Worm (Caenorhabditis elegans) whole organism, L4/young adult: ENCODE results near the gene gst-36.
A peak's percentile ranks its signal among the peaks of the same experiment; 100 is the strongest.

Source experiments
- W03F9.2 ChIP-seq: fragments of 150-350 bp; optimal IDR thresholded peaks from 2 replicates; lab custom pipeline; 2014; ENCODE audit warnings: missing biosample characterization, missing genetic modification characterization
- dao-5 ChIP-seq: sonication (generic microtip); optimal IDR thresholded peaks from 2 replicates; lab custom pipeline; 2016; ENCODE audit warnings: missing genotype, missing genetic modification characterization, moderate library complexity, missing compliant biosample characterization
- him-1 ChIP-seq: sonication (generic microtip); optimal IDR thresholded peaks from 2 replicates; lab custom pipeline; 2016; ENCODE audit warnings: missing genotype, missing genetic modification reagents, missing genetic modification characterization, missing compliant biosample characterization

The gst-36 gene

DNA sequence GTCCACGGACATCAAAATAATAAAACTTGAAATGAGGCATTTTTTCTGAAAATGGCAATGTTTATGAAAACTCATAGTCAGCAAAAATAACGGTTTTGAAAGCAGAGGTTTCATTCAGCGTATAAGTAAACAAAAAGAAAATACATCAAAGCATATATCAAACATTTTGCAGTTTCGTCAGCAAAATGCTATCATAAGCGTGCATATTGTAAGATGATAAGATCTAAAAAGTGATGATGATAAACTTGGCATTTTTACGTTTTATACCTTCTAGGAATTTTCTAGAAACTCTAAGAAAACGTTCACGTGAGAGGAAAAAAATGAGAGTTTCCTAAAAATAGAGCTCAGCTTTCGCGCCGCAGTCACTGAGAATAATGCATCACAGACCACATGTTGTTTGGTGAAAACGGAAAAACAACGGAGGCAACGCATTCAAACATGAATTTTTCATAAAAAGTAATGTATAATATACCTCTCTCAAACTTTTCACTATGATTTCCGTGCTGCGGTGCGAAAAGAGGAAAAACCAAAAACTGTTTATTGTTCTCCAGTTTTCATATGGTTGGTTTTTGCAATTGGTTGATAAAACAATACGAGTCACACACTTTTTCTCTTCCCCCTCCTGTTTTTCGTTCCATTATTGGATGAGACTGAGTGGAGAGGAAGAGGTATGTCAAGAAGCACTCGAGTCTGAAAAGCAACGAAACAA lies at the start of gene gst-36, which contains the start of gene R07B1.5:
Gene gst-36 (minus strand): TSS at position 45 of the 709 bp plus-strand sequence.
Gene R07B1.5 (plus strand): TSS at position 665 of the 709 bp plus-strand sequence.
- TF ChIP-seq him-1: no peak
- no peak for TF ChIP-seq W03F9.2
- TF ChIP-seq dao-5 (tag; lab: Kevin White, UChicago): no peak

DNA sequence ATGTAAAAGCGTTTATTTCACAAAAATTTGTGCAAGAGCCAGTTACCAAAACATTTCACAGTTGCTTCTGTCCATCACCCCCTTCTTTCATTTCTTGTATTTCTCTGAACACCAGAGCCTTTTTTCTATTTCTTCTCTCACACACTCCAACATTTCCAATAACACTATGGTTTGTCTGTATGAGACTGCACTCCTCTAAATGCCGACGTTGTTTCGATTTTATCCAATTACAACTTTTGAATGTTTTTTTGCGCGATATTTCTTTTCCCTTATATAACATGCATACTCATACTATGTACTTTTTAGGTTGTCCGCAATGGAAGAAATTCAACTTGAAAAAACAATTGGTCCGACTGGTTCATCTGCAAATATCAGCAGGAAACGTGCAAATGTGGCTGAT lies 43.1 kb upstream of the gst-36 start, which contains the start of gene F21G4.5:
Gene F21G4.5 (plus strand): TSS at position 301 of the 400 bp plus-strand sequence.
- no peak for TF ChIP-seq W03F9.2
- TF ChIP-seq dao-5 (tag; lab: Kevin White, UChicago): no peak
- no peak for TF ChIP-seq him-1

DNA sequence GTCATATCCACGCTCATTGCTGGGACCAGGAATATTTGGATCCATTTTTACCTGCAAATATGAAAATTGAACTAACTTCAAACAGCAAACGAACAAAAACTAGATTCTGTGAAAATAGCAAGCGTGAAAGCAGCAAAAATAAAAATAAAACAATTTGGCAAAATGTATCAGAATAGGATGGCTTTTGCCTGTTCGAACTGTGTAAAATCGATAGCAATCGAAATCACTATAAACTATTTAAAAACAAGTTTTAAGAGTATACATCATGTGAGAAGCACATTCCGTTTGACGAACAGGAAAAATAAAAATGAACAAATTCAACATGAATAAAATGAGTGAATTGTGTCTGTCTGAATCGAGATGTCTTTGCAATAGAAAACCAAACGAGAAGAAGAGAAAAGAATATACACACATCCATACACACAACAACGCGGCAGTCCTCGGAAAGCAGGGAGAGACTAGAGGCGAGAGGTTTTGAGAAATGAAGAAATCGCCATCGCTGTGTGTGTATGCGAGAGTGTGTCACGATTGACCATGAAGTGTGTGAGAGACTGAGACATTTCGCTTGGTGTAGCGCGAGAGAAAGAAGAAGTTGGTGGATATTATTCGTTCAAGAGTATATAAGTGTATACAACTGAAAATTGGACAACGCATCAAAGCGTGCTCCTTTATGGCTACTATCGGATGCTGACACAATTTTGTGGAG lies 36.8 kb upstream of the gst-36 start, which contains the start of gene phf-34:
Gene phf-34 (minus strand): TSS at position 51 of the 706 bp plus-strand sequence.
- TF ChIP-seq him-1 (no peak), W03F9.2 (peak; percentile 42)

DNA sequence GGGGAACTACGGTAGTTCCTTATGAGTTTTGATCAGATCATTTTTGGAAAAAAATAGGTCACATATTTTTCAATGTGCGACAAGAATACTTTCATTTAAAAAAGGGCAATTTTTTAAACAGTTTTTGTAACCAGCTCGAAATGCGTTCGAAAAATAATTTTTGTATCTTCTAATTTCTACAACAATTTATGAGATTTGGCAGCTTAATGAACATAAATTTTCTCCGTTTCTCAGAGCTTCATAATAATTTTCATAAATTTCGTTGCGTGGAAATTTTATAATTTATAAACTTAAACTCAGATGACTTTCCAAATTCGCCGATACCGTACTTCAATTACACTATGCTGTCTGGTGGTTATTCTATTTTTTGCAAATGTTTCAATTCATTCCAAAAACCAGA lies 32.1 kb upstream of the gst-36 start, which contains the start of gene F21G4.3:
Gene F21G4.3 (plus strand): TSS at position 301 of the 400 bp plus-strand sequence.
- no peak for TF ChIP-seq W03F9.2
- TF ChIP-seq him-1: no peak
- TF ChIP-seq dao-5 (tag; lab: Kevin White, UChicago): no peak

DNA sequence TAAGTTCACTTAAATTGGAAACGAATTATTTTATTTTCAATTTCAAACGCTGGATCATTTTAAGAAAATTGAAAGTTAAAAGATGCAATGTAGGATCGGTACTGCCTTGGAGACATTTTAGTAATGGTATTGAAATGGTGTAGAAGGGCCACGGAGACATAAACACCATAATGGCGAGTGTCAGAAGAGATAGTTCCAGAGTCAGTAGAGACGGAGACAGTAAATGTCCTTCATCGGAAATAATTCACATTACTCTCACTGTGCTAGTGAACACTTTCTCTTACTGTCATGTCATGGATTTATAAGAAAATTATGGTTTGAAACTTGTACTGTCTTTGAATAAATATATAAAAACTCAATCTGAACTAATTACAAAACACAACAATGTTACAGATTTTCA lies 30.3 kb upstream of the gst-36 start:
- TF ChIP-seq W03F9.2 (no peak), him-1 (no peak), dao-5 (tag; lab: Kevin White, UChicago) (no peak)

DNA sequence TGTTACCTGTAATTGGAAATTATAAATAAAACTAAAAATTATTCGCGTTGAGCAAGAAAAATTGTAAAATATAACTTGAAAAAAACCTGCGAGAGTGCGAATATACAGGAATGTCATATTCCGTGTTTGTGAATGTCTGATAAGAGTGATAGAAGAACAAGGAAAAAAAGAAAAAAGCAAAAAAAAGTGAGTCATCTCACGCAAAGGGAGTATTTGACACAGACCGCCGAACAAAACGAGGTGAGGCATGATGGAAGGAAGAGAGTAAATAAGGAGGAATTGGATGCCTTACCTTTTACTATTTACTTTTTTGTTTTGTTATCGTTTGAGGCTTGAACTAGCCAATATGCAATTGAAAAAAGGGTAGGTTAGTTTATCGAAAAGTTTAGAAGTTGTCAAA lies 29.6 kb upstream of the gst-36 start, which contains the start of gene F21G4.1:
Gene F21G4.1 (minus strand): TSS at position 6 of the 400 bp plus-strand sequence.
- no peak for TF ChIP-seq dao-5 (tag; lab: Kevin White, UChicago)
- no peak for TF ChIP-seq W03F9.2
- no peak for TF ChIP-seq him-1

DNA sequence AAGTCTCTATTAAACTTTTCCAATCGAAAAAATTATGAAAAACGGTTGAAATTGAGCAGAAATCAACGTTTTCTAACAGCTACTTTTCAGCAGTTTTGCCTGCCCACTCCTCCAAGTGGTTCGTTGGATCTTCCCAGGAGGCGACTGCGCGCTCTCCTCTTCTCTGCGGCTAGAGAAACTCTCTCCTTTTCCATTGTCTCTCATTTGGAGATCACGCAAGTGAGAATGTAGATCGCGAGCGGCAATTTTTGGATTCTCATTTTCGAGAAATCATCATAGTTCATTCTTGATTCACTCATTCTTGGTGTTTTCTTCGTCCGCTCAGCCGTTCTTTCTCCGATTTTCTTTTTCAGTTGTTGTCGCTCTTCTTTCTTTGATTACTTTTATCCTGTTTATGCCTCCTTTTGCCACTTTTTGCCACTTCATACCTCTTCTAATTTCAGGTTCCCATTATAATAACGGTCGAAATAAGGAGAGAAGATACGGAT lies 21.1 kb upstream of the gst-36 start, which contains the start of gene mrp-4:
Gene mrp-4 (plus strand): TSS at position 438 of the 488 bp plus-strand sequence.
- TF ChIP-seq dao-5 (tag; lab: Kevin White, UChicago) (no peak), him-1 (no peak), W03F9.2 (no peak)

DNA sequence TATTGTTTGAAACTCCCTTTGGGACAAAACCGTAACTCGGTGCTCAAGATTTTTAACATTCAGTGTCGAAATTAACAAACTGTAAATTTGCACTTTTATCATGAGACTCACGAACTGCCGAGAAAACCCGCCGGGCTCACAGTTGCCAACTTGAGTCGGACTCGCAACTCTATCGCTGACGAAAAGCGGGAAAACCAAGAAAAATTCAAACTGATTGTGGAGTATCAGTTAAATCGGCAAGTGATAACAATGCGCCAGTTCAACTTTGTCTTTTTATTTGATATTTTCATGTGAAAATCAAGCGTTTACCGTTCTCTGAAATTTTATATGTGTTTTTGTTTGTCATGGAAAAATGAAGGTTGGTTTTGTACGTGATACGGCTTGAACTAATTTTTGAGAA lies 19.8 kb upstream of the gst-36 start:
- no peak for TF ChIP-seq him-1
- no peak for TF ChIP-seq dao-5 (tag; lab: Kevin White, UChicago)
- no peak for TF ChIP-seq W03F9.2

DNA sequence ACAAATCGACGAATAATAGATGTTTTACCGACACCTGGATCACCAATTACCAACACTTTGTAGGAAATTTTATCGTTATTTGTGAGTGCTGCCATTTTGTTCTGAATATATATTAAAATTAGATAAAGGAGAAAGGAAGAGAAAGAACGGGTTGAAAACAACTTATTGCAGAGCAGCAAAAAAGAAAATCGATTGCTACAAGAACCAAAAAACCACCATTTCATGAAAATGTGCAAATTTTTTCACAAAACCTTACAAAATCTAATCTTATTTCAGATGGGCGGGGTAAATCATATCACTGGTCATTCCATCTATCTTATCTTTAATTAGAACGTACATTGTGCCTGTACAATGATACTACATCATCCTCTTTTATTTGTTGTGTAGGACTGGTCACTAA lies 19.4 kb upstream of the gst-36 start, which contains the start of gene glo-1:
Gene glo-1 (minus strand): TSS at position 101 of the 400 bp plus-strand sequence.
- TF ChIP-seq W03F9.2: no peak

DNA sequence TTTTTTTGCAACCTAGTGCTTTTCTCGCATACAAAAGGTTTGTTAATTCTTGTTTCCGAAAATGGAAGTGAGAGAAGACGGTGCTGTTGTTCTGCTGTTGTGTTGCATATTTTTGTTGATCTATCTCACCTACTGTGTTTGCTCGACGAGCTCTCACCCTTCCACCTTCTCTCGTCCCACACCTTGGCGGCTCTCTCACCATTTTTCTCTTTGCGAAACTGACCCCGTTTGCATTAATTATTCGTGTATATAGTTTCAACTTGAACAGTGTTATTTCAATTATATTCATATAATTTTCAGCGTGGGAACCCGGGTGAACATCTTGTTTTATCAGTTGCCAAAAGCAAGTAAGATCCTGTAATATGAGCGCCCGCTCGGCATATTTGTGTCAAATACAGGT lies 14.4 kb upstream of the gst-36 start, which contains the start of gene R07B1.9:
Gene R07B1.9 (plus strand): TSS at position 301 of the 400 bp plus-strand sequence.
- no peak for TF ChIP-seq him-1
- TF ChIP-seq W03F9.2: no peak
- TF ChIP-seq dao-5 (tag; lab: Kevin White, UChicago): no peak

DNA sequence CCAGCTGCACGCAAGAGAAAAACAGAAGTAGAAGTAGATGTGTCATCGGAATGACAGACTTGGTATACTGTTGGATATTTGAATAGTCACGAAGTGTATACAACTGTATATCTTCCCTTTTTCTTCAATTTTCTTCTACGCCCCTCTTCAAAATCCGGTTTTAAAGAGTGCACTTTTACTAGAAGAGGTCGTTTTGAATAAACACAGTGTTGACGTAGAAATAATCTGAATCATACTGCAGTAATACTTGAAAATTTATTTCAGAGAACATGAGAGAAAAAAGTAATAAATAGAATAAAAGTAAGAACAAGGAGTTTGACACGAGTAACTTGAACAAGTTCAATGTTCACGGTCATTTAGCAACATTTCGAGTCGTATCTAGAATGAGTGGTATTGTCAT lies 9.8 kb upstream of the gst-36 start, which contains the start of gene R07B1.8:
Gene R07B1.8 (minus strand): TSS at position 101 of the 400 bp plus-strand sequence.
- no peak for TF ChIP-seq him-1
- no peak for TF ChIP-seq dao-5 (tag; lab: Kevin White, UChicago)
- TF ChIP-seq W03F9.2: no peak

DNA sequence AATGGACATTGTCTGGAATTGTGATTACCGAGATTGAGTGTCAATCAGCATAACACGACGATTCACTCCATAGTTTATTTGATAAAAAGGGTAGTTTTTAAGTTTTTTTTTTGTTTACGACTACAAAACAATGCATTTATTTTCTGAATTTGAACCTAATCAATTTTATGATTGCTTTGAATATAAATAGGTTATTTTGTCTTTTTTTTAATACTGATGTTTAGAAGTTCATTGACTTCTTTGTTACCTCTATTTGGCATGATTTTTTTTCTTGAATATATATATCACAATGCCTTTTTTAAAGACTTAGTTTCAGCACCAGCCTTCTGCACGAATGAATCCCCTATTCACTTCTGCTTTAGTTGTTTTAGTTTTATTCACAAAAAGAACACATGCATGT lies 6.8 kb upstream of the gst-36 start, which contains the start of gene R07B1.13:
Gene R07B1.13 (plus strand): TSS at position 301 of the 400 bp plus-strand sequence.
- TF ChIP-seq him-1 (no peak), W03F9.2 (no peak), dao-5 (tag; lab: Kevin White, UChicago) (no peak)

DNA sequence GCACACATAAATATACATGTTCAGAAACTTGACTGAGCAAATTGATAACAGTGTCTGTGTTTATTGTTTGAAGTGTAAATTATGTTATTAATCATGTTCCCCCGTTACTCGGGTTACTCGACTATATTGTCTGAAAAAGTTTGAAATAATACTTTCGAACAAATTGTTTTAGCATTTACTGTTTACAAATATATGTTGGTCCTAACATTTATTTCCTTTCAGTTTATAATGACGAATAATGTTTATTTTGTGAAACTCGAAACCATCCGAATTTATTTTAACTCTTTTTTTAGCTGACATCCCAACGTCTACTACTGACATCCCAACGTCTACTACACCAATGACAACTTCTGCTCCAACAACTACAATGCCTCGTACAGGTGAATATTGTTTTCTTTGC lies 6.1 kb upstream of the gst-36 start, which contains the start of gene R07B1.7:
Gene R07B1.7 (plus strand): TSS at position 301 of the 400 bp plus-strand sequence.
- no peak for TF ChIP-seq W03F9.2
- no peak for TF ChIP-seq dao-5 (tag; lab: Kevin White, UChicago)
- TF ChIP-seq him-1: no peak

DNA sequence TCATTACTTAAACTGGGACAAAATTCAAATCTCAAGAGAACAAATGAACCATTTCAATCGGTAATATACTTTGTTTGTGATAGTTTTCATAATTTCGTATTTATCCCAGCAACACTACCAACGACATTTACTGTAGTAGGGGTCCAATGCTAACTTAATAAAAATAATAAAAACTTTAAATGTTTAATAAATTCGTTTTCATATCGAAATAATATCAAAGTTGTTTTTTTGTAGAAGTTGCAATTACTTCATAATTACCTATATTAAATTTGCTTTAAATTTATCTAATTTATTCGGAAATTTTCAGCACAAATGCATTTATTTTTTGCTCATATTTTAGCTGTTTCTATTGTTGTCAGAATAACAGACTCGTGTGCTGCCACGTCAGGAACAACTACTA lies 3.6 kb upstream of the gst-36 start, which contains the start of gene R07B1.6:
Gene R07B1.6 (plus strand): TSS at position 301 of the 400 bp plus-strand sequence.
- TF ChIP-seq him-1: no peak
- TF ChIP-seq W03F9.2: no peak
- TF ChIP-seq dao-5 (tag; lab: Kevin White, UChicago): no peak
